Worm (Caenorhabditis elegans) whole organism, early embryonic: ENCODE measurements around the gene F16G10.11.

Source experiments
- B0310.2 ChIP-seq: sonication (generic microtip); optimal IDR thresholded peaks from 2 replicates; lab custom pipeline; 2016; ENCODE audit warnings: mild to moderate bottlenecking, missing genetic modification characterization, missing compliant biosample characterization
- F13C5.2 ChIP-seq: sonication (generic microtip); optimal IDR thresholded peaks from 2 replicates; lab custom pipeline; 2017; ENCODE audit warnings: mild to moderate bottlenecking, missing genetic modification characterization, inconsistent platforms, missing compliant biosample characterization
- ama-1 ChIP-seq: fragments of 150-350 bp; optimal IDR thresholded peaks from 2 replicates; lab custom pipeline; 2014
- ceh-36 ChIP-seq: sonication (generic microtip); optimal IDR thresholded peaks from 2 replicates; lab custom pipeline; 2016; ENCODE audit warnings: missing genetic modification characterization, inconsistent platforms, missing compliant biosample characterization
- ets-7 ChIP-seq: sonication (generic microtip); optimal IDR thresholded peaks from 2 replicates; lab custom pipeline; 2016; ENCODE audit warnings: missing genotype, missing genetic modification characterization, missing compliant biosample characterization
- flt-1 ChIP-seq: fragments of 200-800 bp; sonication (Bioruptor generic); IDR thresholded peaks from 2 replicates; pipeline ENCODE4 v1.3.6; 2022; ENCODE audit warnings: missing genetic modification characterization, missing compliant biosample characterization
- hmbx-1 ChIP-seq: sonication (generic microtip); optimal IDR thresholded peaks from 2 replicates; lab custom pipeline; 2016; ENCODE audit warnings: mild to moderate bottlenecking, missing genetic modification characterization, missing compliant biosample characterization
- hmg-4 ChIP-seq: fragments of 200-800 bp; sonication (Bioruptor generic); optimal IDR thresholded peaks from 2 replicates; lab custom pipeline; 2018; ENCODE audit warnings: mild to moderate bottlenecking, missing genetic modification characterization, missing compliant biosample characterization
- hnd-1 ChIP-seq: sonication (generic microtip); optimal IDR thresholded peaks from 2 replicates; lab custom pipeline; 2016; ENCODE audit warnings: missing genetic modification characterization, missing compliant biosample characterization
- tra-4 ChIP-seq: sonication (generic microtip); optimal IDR thresholded peaks from 2 replicates; lab custom pipeline; 2017; ENCODE audit warnings: missing genetic modification characterization, missing compliant biosample characterization

ce11 chrII:2435566-2435965 lies 41.8 kb upstream of the F16G10.11 start:
- TF ChIP-seq hnd-1 (tag; lab: Kevin White, UChicago) (no peak), F13C5.2 (tag; lab: Kevin White, UChicago) (no peak), B0310.2 (no peak), flt-1 (GFP tag; lab: Robert Waterston, UW) (no peak), tra-4 (tag; lab: Kevin White, UChicago) (no peak), ceh-36 (no peak), hmg-4 (GFP tag; lab: Kevin White, UChicago) (no peak), ets-7 (tag; lab: Kevin White, UChicago) (no peak), ama-1 (lab: Kevin White, UChicago) (no peak), hmbx-1 (tag; lab: Kevin White, UChicago) (no peak)
